Fruit fly (Drosophila melanogaster) whole organism, wandering third instar larva: ENCODE data around the gene CG9389.

Experiments
- Hr78 ChIP-seq: fragments of >200 bp; optimal IDR thresholded peaks from 2 replicates; lab custom pipeline; 2017; ENCODE audit warnings: missing biosample characterization, missing genetic modification characterization
- Hr83 ChIP-seq: fragments of 200-300 bp; sonication (Bioruptor generic); optimal IDR thresholded peaks from 2 replicates; lab custom pipeline; 2016; ENCODE audit warnings: missing biosample characterization, mild to moderate bottlenecking, missing genetic modification characterization, moderate library complexity; ENCODE audit not compliant: poor library complexity, severe bottlenecking
- N ChIP-seq: fragments of >200 bp; optimal IDR thresholded peaks from 2 replicates; lab custom pipeline; 2018; ENCODE audit warnings: missing biosample characterization, missing external identifiers, missing genetic modification characterization
- Vsx2 ChIP-seq: fragments of 200-300, 225-300 bp; sonication (Bioruptor generic); optimal IDR thresholded peaks from 2 replicates; lab custom pipeline; 2018; ENCODE audit warnings: missing biosample characterization, missing genetic modification characterization; ENCODE audit not compliant: partially characterized antibody
- br ChIP-seq: fragments of 200-800 bp; sonication (Bioruptor generic); optimal IDR thresholded peaks from 2 replicates; lab custom pipeline; 2016; ENCODE audit warnings: missing biosample characterization, missing genetic modification characterization
- jim ChIP-seq: fragments of 175-275, 200-325 bp; sonication (Bioruptor generic); optimal IDR thresholded peaks from 2 replicates; lab custom pipeline; 2016; ENCODE audit warnings: missing biosample characterization, mild to moderate bottlenecking, missing genetic modification characterization
- lola ChIP-seq: fragments of >200 bp; optimal IDR thresholded peaks from 2 replicates; lab custom pipeline; 2017; ENCODE audit warnings: missing biosample characterization, missing genetic modification characterization
- pan ChIP-seq: fragments of >200 bp; optimal IDR thresholded peaks from 2 replicates; lab custom pipeline; 2017
- psq ChIP-seq: fragments of 200-800 bp; sonication (Bioruptor generic); optimal IDR thresholded peaks from 3 replicates; lab custom pipeline; 2017; ENCODE audit warnings: missing biosample characterization, mild to moderate bottlenecking, missing genetic modification characterization, moderate library complexity
- rgr ChIP-seq: fragments of 200-800 bp; sonication (Bioruptor generic); optimal IDR thresholded peaks from 3 replicates; lab custom pipeline; 2016; ENCODE audit warnings: missing biosample characterization, mild to moderate bottlenecking, missing genetic modification characterization
- sage ChIP-seq: fragments of 200-800 bp; sonication (Bioruptor generic); optimal IDR thresholded peaks from 2 replicates; lab custom pipeline; 2016; ENCODE audit warnings: missing biosample characterization, mild to moderate bottlenecking, missing genetic modification characterization

DNA sequence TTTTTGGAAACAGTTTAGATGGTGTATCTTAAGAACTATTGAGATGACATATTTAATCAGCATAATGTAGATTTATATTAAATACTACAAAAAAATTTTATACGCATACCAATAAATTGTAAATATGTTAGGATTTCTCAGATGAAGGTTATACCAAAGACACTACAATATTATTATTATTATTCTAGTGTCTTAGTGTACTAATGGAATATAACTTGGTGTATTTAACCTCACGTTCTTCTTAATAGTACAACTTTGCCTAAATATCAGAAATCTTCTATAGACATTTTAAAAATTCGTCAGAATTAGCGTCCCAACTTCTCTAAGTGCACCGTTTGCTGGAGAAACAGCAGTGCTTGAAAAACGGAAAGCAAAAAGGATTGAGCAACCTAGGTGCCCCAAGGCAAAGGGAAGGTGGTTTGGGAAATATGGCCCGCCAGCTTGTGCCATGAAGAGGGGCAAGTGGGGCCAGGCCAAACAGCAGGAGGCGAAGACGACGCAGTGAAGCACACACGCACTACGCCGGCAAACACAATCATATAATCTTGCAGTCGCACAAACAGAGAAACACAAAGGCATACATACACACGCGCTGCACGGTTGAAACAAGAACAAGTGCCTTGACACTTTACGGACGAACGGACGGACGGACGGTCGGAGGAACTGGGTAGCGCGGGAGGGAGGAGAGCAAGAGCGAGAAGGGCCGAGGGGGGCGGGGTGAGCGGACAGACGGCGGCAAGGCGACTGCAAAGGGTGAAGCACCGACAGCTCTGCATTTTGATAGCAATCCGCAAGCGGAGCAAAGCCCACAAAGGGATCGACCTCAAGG lies 17.2 kb downstream of the CG9389 start:
- TF ChIP-seq psq (GFP tag; lab: Kevin White, UChicago) (no peak), Vsx2 (GFP tag; lab: Kevin White, UChicago) (peak; percentile 12), N (GFP tag; lab: Kevin White, UChicago) (no peak), Hr83 (GFP tag; lab: Kevin White, UChicago) (no peak), pan (no peak), rgr (GFP tag; lab: Kevin White, UChicago) (no peak), br (GFP tag; lab: Kevin White, UChicago) (no peak), jim (GFP tag; lab: Kevin White, UChicago) (no peak), lola (no peak), sage (GFP tag; lab: Kevin White, UChicago) (no peak), Hr78 (GFP tag; lab: Kevin White, UChicago) (no peak)
